Worm (Caenorhabditis elegans) whole organism, early embryonic: ENCODE results near the gene W04E12.5.

Experiments
- B0310.2 ChIP-seq: sonication (generic microtip); optimal IDR thresholded peaks from 2 replicates; lab custom pipeline; 2016; ENCODE audit warnings: mild to moderate bottlenecking, missing genetic modification characterization, missing compliant biosample characterization
- F13C5.2 ChIP-seq: sonication (generic microtip); optimal IDR thresholded peaks from 2 replicates; lab custom pipeline; 2017; ENCODE audit warnings: mild to moderate bottlenecking, missing genetic modification characterization, inconsistent platforms, missing compliant biosample characterization
- aly-1 ChIP-seq: sonication (generic microtip); optimal IDR thresholded peaks from 2 replicates; lab custom pipeline; 2016; ENCODE audit warnings: missing genetic modification characterization, missing compliant biosample characterization
- ama-1 ChIP-seq: fragments of 150-350 bp; optimal IDR thresholded peaks from 2 replicates; lab custom pipeline; 2014
- ceh-13 ChIP-seq: fragments of 200-800 bp; sonication (Bioruptor generic); optimal IDR thresholded peaks from 2 replicates; lab custom pipeline; 2018; ENCODE audit warnings: mild to moderate bottlenecking, missing genetic modification characterization, missing compliant biosample characterization
- ceh-36 ChIP-seq: sonication (generic microtip); optimal IDR thresholded peaks from 2 replicates; lab custom pipeline; 2016; ENCODE audit warnings: missing genetic modification characterization, inconsistent platforms, missing compliant biosample characterization
- ets-7 ChIP-seq: sonication (generic microtip); optimal IDR thresholded peaks from 2 replicates; lab custom pipeline; 2016; ENCODE audit warnings: missing genotype, missing genetic modification characterization, missing compliant biosample characterization
- flt-1 ChIP-seq: fragments of 200-800 bp; sonication (Bioruptor generic); IDR thresholded peaks from 2 replicates; pipeline ENCODE4 v1.3.6; 2022; ENCODE audit warnings: missing genetic modification characterization, missing compliant biosample characterization
- hmbx-1 ChIP-seq: sonication (generic microtip); optimal IDR thresholded peaks from 2 replicates; lab custom pipeline; 2016; ENCODE audit warnings: mild to moderate bottlenecking, missing genetic modification characterization, missing compliant biosample characterization
- hmg-4 ChIP-seq: fragments of 200-800 bp; sonication (Bioruptor generic); optimal IDR thresholded peaks from 2 replicates; lab custom pipeline; 2018; ENCODE audit warnings: mild to moderate bottlenecking, missing genetic modification characterization, missing compliant biosample characterization
- hnd-1 ChIP-seq: sonication (generic microtip); optimal IDR thresholded peaks from 2 replicates; lab custom pipeline; 2016; ENCODE audit warnings: missing genetic modification characterization, missing compliant biosample characterization
- pes-1 ChIP-seq: fragments of 200-800 bp; sonication (Bioruptor generic); IDR thresholded peaks from 2 replicates; pipeline ENCODE4 v1.3.6; 2022; ENCODE audit warnings: missing genetic modification reagents, missing genetic modification characterization, missing compliant biosample characterization
- scrt-1 ChIP-seq: fragments of 200-800 bp; sonication (Bioruptor generic); IDR thresholded peaks from 2 replicates; pipeline ENCODE4 v1.3.6; 2022; ENCODE audit warnings: missing genetic modification characterization, missing compliant biosample characterization
- sea-1 ChIP-seq: fragments of 200-800 bp; sonication (Bioruptor generic); conservative IDR thresholded peaks from 2 replicates; pipeline ENCODE4 v1.3.6; 2022; ENCODE audit warnings: missing genetic modification characterization, missing compliant biosample characterization
- tbx-11 ChIP-seq: fragments of 200-800 bp; sonication (Bioruptor generic); IDR thresholded peaks from 2 replicates; pipeline ENCODE4 v1.3.6; 2022; ENCODE audit warnings: missing genetic modification characterization, missing compliant biosample characterization
- tbx-37 ChIP-seq: fragments of 200-800 bp; sonication (Bioruptor generic); conservative IDR thresholded peaks from 2 replicates; pipeline ENCODE4 v1.3.6; 2022; ENCODE audit warnings: missing genetic modification reagents, missing genetic modification characterization, missing compliant biosample characterization
- tra-4 ChIP-seq: sonication (generic microtip); optimal IDR thresholded peaks from 2 replicates; lab custom pipeline; 2017; ENCODE audit warnings: missing genetic modification characterization, missing compliant biosample characterization

W04E12.5 gene

ce11 chrV:19752879-19753278 lies 6.9 kb downstream of the W04E12.5 start:
- TF ChIP-seq tra-4: no peak
- TF ChIP-seq ceh-36 (tag; lab: Kevin White, UChicago): no peak
- no peak for TF ChIP-seq pes-1 (GFP tag; lab: Robert Waterston, UW)
- TF ChIP-seq hmg-4 (GFP tag; lab: Kevin White, UChicago): no peak
- TF ChIP-seq scrt-1 (GFP tag; lab: Robert Waterston, UW): no peak
- no peak for TF ChIP-seq ceh-13 (GFP tag; lab: Kevin White, UChicago)
- TF ChIP-seq B0310.2 (tag; lab: Kevin White, UChicago): no peak
- no peak for TF ChIP-seq ama-1 (lab: Kevin White, UChicago)
- TF ChIP-seq tbx-11: no peak
- no peak for TF ChIP-seq flt-1
- TF ChIP-seq F13C5.2 (tag; lab: Kevin White, UChicago): no peak
- no peak for TF ChIP-seq hmbx-1 (tag; lab: Kevin White, UChicago)
- no peak for TF ChIP-seq ets-7 (tag; lab: Kevin White, UChicago)
- no peak for TF ChIP-seq hnd-1 (tag; lab: Kevin White, UChicago)
- no peak for TF ChIP-seq tbx-37 (GFP tag; lab: Robert Waterston, UW)
- no peak for TF ChIP-seq sea-1 (GFP tag; lab: Robert Waterston, UW)
- TF ChIP-seq aly-1 (tag; lab: Kevin White, UChicago): no peak

ce11 chrV:19754331-19754730 lies 8.4 kb downstream of the W04E12.5 start:
- TF ChIP-seq ets-7 (tag; lab: Kevin White, UChicago) (no peak), tbx-37 (GFP tag; lab: Robert Waterston, UW) (no peak), pes-1 (GFP tag; lab: Robert Waterston, UW) (no peak), ama-1 (lab: Kevin White, UChicago) (no peak), scrt-1 (GFP tag; lab: Robert Waterston, UW) (no peak), ceh-13 (GFP tag; lab: Kevin White, UChicago) (no peak), hmg-4 (GFP tag; lab: Kevin White, UChicago) (no peak), ceh-36 (tag; lab: Kevin White, UChicago) (no peak), tra-4 (no peak), hnd-1 (tag; lab: Kevin White, UChicago) (no peak), flt-1 (no peak), B0310.2 (tag; lab: Kevin White, UChicago) (no peak)

ce11 chrV:19755260-19755659 lies 9.3 kb downstream of the W04E12.5 start, which contains the start of gene clec-50:
clec-50 (minus strand) TSS chrV:19755368.
- TF ChIP-seq ceh-13 (GFP tag; lab: Kevin White, UChicago) (no peak), F13C5.2 (tag; lab: Kevin White, UChicago) (no peak), B0310.2 (tag; lab: Kevin White, UChicago) (no peak), flt-1 (no peak), hmg-4 (GFP tag; lab: Kevin White, UChicago) (no peak), aly-1 (tag; lab: Kevin White, UChicago) (no peak), hmbx-1 (tag; lab: Kevin White, UChicago) (no peak), tbx-11 (no peak), tra-4 (no peak), ets-7 (tag; lab: Kevin White, UChicago) (no peak), ceh-36 (tag; lab: Kevin White, UChicago) (no peak), pes-1 (GFP tag; lab: Robert Waterston, UW) (no peak), hnd-1 (tag; lab: Kevin White, UChicago) (no peak), ama-1 (lab: Kevin White, UChicago) (no peak), tbx-37 (GFP tag; lab: Robert Waterston, UW) (no peak), sea-1 (GFP tag; lab: Robert Waterston, UW) (no peak), scrt-1 (GFP tag; lab: Robert Waterston, UW) (no peak)

- no peak for TF ChIP-seq scrt-1 (GFP tag; lab: Robert Waterston, UW)
- TF ChIP-seq ama-1 (lab: Kevin White, UChicago): no peak
- TF ChIP-seq ceh-13 (GFP tag; lab: Kevin White, UChicago): no peak
- TF ChIP-seq ets-7 (tag; lab: Kevin White, UChicago): no peak
- TF ChIP-seq pes-1 (GFP tag; lab: Robert Waterston, UW): no peak
- TF ChIP-seq hnd-1 (tag; lab: Kevin White, UChicago): no peak
Measured at ce11 chrV:19756253-19756652, 10.3 kb downstream of the W04E12.5 start, which contains the start of gene W04E12.9. W04E12.9 (plus strand) TSS chrV:19756553.

- TF ChIP-seq F13C5.2 (tag; lab: Kevin White, UChicago): no peak
- no peak for TF ChIP-seq hnd-1 (tag; lab: Kevin White, UChicago)
- no peak for TF ChIP-seq sea-1 (GFP tag; lab: Robert Waterston, UW)
- TF ChIP-seq aly-1 (tag; lab: Kevin White, UChicago): no peak
- no peak for TF ChIP-seq hmg-4 (GFP tag; lab: Kevin White, UChicago)
- no peak for TF ChIP-seq scrt-1 (GFP tag; lab: Robert Waterston, UW)
- TF ChIP-seq tra-4: no peak
- TF ChIP-seq B0310.2 (tag; lab: Kevin White, UChicago): no peak
Measured at ce11 chrV:19759282-19759681, 13.3 kb downstream of the W04E12.5 start.

- no peak for TF ChIP-seq ets-7 (tag; lab: Kevin White, UChicago)
- no peak for TF ChIP-seq ceh-13 (GFP tag; lab: Kevin White, UChicago)
- TF ChIP-seq flt-1: no peak
- no peak for TF ChIP-seq F13C5.2 (tag; lab: Kevin White, UChicago)
- TF ChIP-seq sea-1 (GFP tag; lab: Robert Waterston, UW): no peak
- no peak for TF ChIP-seq scrt-1 (GFP tag; lab: Robert Waterston, UW)
- TF ChIP-seq aly-1 (tag; lab: Kevin White, UChicago): no peak
- TF ChIP-seq hmg-4 (GFP tag; lab: Kevin White, UChicago): no peak
- TF ChIP-seq B0310.2 (tag; lab: Kevin White, UChicago): no peak
- no peak for TF ChIP-seq ceh-36 (tag; lab: Kevin White, UChicago)
- no peak for TF ChIP-seq hmbx-1 (tag; lab: Kevin White, UChicago)
- no peak for TF ChIP-seq hnd-1 (tag; lab: Kevin White, UChicago)
- TF ChIP-seq tra-4: no peak
- TF ChIP-seq pes-1 (GFP tag; lab: Robert Waterston, UW): no peak
- no peak for TF ChIP-seq tbx-11
- TF ChIP-seq tbx-37 (GFP tag; lab: Robert Waterston, UW): no peak
- no peak for TF ChIP-seq ama-1 (lab: Kevin White, UChicago)
Measured at ce11 chrV:19760751-19761150, 14.8 kb downstream of the W04E12.5 start, which contains the start of gene M162.5. M162.5 (plus strand) TSS chrV:19761051.
